Worm (Caenorhabditis elegans) whole organism, L4/young adult: ENCODE data around the gene mps-4.

Experiments used
- W03F9.2 ChIP-seq: fragments of 150-350 bp; optimal IDR thresholded peaks from 2 replicates; lab custom pipeline; 2014; ENCODE audit warnings: missing biosample characterization, missing genetic modification characterization
- dao-5 ChIP-seq: sonication (generic microtip); optimal IDR thresholded peaks from 2 replicates; lab custom pipeline; 2016; ENCODE audit warnings: missing genotype, missing genetic modification characterization, moderate library complexity, missing compliant biosample characterization
- him-1 ChIP-seq: sonication (generic microtip); optimal IDR thresholded peaks from 2 replicates; lab custom pipeline; 2016; ENCODE audit warnings: missing genotype, missing genetic modification reagents, missing genetic modification characterization, missing compliant biosample characterization

DNA sequence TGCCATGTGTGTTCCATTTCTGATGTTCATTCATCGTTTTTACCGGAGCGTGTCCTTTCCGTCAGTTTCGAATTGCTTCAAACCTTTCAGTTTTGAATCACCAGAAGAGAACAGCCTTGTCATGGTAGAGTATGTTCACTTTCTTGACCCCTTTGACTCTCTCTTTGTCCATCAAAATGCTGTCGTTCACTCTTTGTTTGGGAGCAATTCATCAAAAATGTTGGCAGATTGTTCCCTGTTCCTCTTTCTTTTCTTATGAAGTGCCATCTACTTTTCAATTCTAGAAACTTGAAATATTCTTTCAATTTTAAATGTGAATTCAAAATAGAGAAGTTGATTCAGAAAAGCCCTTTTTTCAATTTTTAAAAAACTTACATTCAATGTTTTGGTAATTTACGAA lies 9.7 kb upstream of the mps-4 start:
- TF ChIP-seq dao-5 (tag; lab: Kevin White, UChicago): no peak
- no peak for TF ChIP-seq him-1 (tag; lab: Kevin White, UChicago)
- no peak for TF ChIP-seq W03F9.2 (tag; lab: Kevin White, UChicago)
